Worm (Caenorhabditis elegans) whole organism, midembryonic: Measurements from ENCODE around the gene ZK1307.7.

Source experiments
- T22C8.4 ChIP-seq: fragments of 200-800 bp; sonication (Bioruptor generic); IDR thresholded peaks from 2 replicates; pipeline ENCODE4 v1.3.6; 2022; ENCODE audit warnings: missing genetic modification characterization, missing compliant biosample characterization
- cog-1 ChIP-seq: sonication (generic microtip); optimal IDR thresholded peaks from 2 replicates; lab custom pipeline; 2016; ENCODE audit warnings: missing genetic modification characterization, missing compliant biosample characterization
- flt-1 ChIP-seq: fragments of 200-800 bp; sonication (Bioruptor generic); IDR thresholded peaks from 2 replicates; pipeline ENCODE4 v1.3.6; 2022; ENCODE audit warnings: missing genetic modification characterization, missing compliant biosample characterization
- klf-2 ChIP-seq: fragments of 200-800 bp; sonication (Bioruptor generic); conservative IDR thresholded peaks from 2 replicates; pipeline ENCODE4 v1.3.6; 2022; ENCODE audit warnings: missing genetic modification reagents, missing genetic modification characterization, missing compliant biosample characterization
- med-1 ChIP-seq: sonication (generic microtip); optimal IDR thresholded peaks from 2 replicates; lab custom pipeline; 2017; ENCODE audit warnings: missing genetic modification characterization, mild to moderate bottlenecking, missing compliant biosample characterization, antibody characterized with exemption, missing genetic modification reagents; ENCODE audit not compliant: insufficient read depth
- ref-1 ChIP-seq: fragments of 200-800 bp; sonication (Bioruptor generic); conservative IDR thresholded peaks from 2 replicates; pipeline ENCODE4 v1.3.6; 2022; ENCODE audit warnings: missing genetic modification reagents, missing genetic modification characterization, missing compliant biosample characterization
- tab-1 ChIP-seq: fragments of 200-800 bp; sonication (Bioruptor generic); IDR thresholded peaks from 2 replicates; pipeline ENCODE4 v1.3.6; 2022; ENCODE audit warnings: missing genetic modification characterization, missing compliant biosample characterization
- ztf-23 ChIP-seq: fragments of 200-800 bp; sonication (Bioruptor generic); IDR thresholded peaks from 2 replicates; pipeline ENCODE4 v1.3.6; 2022; ENCODE audit warnings: missing genetic modification reagents, missing genetic modification characterization, missing compliant biosample characterization

DNA sequence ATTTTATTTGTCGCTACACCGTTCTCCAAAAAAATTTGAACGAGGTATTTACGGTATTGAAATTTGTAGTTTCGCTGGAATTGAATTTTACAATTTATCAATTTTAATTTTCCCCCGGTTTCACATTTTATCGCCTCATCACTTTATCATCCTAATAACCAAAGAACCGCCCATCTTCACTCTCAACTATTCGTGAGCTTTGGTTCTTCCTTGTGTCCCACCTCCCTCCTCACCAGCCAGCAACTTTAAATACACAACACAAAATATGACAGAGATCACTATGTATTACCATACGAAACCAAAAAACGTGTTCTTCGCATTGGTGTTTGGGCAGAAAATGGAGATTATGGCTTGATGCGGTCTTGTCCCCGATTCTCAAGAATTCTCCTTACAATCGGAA, 32.3 kb upstream of the ZK1307.7 start:
- TF ChIP-seq flt-1 (no peak), ztf-23 (GFP tag; lab: Robert Waterston, UW) (no peak), cog-1 (no peak), ref-1 (GFP tag; lab: Robert Waterston, UW) (no peak), klf-2 (GFP tag; lab: Robert Waterston, UW) (no peak), T22C8.4 (no peak), med-1 (no peak), tab-1 (GFP tag; lab: Robert Waterston, UW) (no peak)
